Worm (Caenorhabditis elegans) whole organism, dauer: ENCODE data around the gene T27A10.2.

Experiments used
- unc-62 ChIP-seq: sonication (generic microtip); optimal IDR thresholded peaks from 2 replicates; lab custom pipeline; 2017; ENCODE audit warnings: missing biosample characterization, missing genetic modification reagents, missing genetic modification characterization

T27A10.2 gene

DNA sequence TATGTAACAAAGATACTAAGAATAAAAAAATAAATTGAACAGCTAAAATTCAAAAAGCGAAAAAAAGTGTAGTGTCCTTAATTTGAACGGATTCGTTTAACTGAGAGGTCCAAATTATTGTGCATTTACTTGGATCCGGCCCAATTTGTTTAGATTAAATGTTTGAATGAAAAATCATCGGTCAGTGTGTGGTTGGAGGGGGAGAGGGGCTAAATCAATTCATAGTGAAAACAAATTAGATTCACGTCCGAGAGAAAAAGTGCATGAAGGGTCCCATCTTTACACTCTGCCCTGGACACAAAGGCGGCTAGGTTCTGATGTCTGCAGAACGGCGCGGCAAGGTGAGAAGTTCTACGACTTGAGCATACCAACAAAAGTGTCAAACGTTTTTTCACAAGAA, 33.1 kb downstream of the T27A10.2 start:
- no peak for TF ChIP-seq unc-62 (GFP tag; lab: Kevin White, UChicago)

DNA sequence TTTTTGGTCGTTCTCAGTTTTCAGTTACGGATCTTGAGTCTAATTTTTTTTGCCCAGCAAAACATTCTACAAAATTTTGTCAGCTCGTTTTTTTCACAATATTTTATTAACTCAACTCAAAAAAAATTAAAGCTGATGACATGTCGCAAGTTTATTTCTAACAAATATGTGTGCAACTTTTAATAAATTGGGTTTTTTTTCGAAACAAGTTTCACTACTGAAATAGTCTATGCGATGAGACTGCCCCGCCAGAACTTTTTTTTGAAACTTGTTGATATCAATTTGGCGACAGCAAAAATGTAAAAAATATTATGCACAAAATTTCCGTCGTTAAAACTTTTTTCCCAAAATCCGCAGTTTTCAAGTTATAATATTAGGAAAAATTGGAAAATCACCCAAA, 37.4 kb downstream of the T27A10.2 start, which contains the start of gene C18B2.2:
C18B2.2 (plus strand) TSS at position 301 of the 400 bp plus-strand sequence.
- no peak for TF ChIP-seq unc-62 (GFP tag; lab: Kevin White, UChicago)

DNA sequence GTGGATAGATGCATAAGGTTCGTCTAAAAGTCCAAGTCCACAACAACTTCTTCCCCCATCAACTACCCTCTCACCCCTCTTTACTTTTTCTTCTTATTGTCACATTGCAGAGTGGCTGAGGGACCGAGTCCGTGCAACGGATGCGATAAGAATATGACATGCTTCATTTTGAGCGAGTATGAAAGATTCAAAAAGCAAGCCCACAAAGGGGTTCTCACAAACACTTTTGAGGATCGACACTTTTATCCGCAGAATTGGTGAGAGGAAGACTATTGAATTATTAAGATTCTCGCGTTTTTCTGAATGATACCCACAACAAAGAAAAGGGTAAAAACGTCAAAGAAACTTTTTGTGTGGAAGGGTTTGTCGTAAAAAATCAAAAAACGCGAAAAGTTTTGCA, 39.8 kb downstream of the T27A10.2 start:
- no peak for TF ChIP-seq unc-62 (GFP tag; lab: Kevin White, UChicago)

DNA sequence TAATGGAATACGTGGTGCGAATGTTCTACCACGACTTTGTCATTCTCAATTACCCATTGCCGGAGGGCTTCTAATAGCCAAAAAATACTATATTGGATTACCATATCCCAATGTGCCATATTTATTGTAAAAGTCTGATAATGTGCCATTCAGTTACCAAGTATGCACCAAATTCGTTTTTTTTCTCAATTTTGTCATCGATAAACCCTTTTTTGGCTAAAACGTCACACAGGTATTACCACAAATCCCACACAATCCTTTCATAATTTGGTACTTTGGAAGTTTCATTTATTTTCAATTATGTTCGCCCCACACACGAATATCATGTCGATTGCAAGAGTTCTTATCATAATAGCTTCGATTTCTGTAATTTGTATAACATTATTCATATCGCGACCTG, 42.3 kb downstream of the T27A10.2 start, which contains the start of gene vep-2:
vep-2 (plus strand) TSS at position 301 of the 400 bp plus-strand sequence.
- no peak for TF ChIP-seq unc-62 (GFP tag; lab: Kevin White, UChicago)

DNA sequence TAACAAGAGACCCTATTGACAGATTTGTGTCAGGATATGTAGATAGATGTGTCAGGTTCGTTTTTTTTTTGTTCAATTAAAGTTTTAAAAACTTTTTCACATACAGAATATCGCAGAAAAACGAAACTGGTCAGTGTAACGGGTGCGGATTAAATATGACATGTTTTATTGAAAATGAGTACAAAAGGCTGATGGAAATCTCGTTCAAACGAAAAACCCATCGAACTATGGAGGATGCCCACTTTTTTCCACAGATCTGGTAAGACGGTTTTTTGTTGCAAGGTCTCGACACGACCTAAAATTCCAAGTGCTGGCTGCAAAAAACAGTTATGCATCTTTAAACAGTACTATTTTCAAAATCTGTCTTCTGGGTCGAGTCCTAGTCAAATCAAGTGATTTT, 44.3 kb downstream of the T27A10.2 start:
- TF ChIP-seq unc-62 (GFP tag; lab: Kevin White, UChicago) = no peak

DNA sequence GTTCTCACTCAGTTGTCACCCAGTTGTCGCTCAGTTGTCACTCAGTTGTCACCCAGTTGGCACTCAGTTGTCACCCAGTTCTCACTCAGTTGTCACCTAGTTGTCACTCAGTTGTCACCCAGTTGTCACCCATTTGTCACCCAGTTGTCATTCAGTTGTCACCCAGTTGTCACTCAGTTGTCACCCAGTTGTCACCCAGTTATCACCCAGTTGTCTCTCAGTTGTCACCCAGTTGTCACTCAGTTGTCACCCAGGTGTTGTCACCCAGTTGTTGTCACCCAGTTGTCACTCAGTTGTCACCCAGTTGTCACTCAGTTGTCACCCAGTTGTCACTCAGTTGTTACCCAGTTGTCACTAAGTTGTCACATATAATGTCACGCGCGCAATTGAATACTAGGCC, 45.8 kb downstream of the T27A10.2 start:
- TF ChIP-seq unc-62 (GFP tag; lab: Kevin White, UChicago) = no peak

DNA sequence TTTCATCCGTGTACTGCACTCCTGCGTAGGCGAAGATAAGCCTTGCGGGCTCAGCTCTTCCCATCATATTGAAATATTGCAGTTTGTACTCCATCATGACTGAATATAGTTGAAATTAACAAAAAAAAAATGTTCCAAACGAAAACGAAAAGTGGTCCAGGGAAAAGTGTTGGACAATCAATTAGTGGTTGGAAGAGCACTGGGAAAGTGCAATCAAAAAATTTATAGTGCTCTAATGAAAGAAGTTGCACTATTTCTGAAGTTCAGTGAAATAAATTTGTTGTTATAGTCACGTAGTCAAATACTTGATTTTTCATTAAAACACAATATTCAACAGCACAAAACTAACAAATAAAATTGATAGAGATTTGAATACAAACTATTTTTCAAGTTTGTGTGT, 47.9 kb downstream of the T27A10.2 start, which contains the start of gene gst-11:
gst-11 (minus strand) TSS at position 101 of the 400 bp plus-strand sequence.
- TF ChIP-seq unc-62 (GFP tag; lab: Kevin White, UChicago) = no peak

DNA sequence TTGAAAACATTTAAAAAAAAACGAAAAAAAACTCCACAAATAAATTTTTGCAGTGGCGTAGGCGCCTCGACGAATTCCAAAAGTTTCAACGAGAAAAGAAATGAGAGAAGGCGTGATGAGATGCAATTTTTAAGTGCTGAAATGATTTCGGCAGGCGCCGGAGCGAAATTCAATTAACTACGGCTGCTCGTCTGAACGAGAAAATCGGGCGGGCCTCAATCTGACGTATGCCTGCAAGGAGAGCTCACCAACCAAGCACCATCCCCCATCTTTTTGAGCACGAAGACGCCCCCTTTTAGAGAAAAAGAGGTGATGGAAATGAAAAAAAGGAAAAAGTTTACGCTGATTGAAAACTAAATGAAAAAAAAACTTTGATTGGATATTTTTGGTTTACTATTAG, 49.0 kb downstream of the T27A10.2 start:
- no peak for TF ChIP-seq unc-62 (GFP tag; lab: Kevin White, UChicago)
